Worm (Caenorhabditis elegans) whole organism, late embryonic: ENCODE data around the gene bath-46.

Source experiments
- F13H6.1 ChIP-seq: sonication (generic microtip); optimal IDR thresholded peaks from 2 replicates; lab custom pipeline; 2016; ENCODE audit warnings: missing genetic modification characterization, missing compliant biosample characterization
- T23F11.4 ChIP-seq: fragments of 200-800 bp; sonication (Bioruptor generic); optimal IDR thresholded peaks from 2 replicates; lab custom pipeline; 2018; ENCODE audit warnings: mild to moderate bottlenecking, missing genetic modification characterization, missing compliant biosample characterization
- ama-1 ChIP-seq: fragments of 150-350 bp; optimal IDR thresholded peaks from 2 replicates; lab custom pipeline; 2014
- ceh-6 ChIP-seq: fragments of 200-800 bp; sonication (Bioruptor generic); optimal IDR thresholded peaks from 2 replicates; lab custom pipeline; 2018; ENCODE audit warnings: mild to moderate bottlenecking, missing genetic modification characterization, missing compliant biosample characterization
- lin-11 ChIP-seq: fragments of 200-800 bp; sonication (Bioruptor generic); optimal IDR thresholded peaks from 2 replicates; lab custom pipeline; 2018; ENCODE audit warnings: mild to moderate bottlenecking, missing genetic modification characterization, missing compliant biosample characterization
- nhr-11 ChIP-seq: fragments of 150-350 bp; optimal IDR thresholded peaks from 2 replicates; lab custom pipeline; 2014; ENCODE audit warnings: missing biosample characterization, missing genetic modification characterization
- pag-3 ChIP-seq: sonication (generic microtip); optimal IDR thresholded peaks from 2 replicates; lab custom pipeline; 2016; ENCODE audit warnings: missing compliant biosample characterization, missing genetic modification characterization, borderline replicate concordance
- sdc-2 ChIP-seq: sonication (generic microtip); optimal IDR thresholded peaks from 2 replicates; lab custom pipeline; 2016; ENCODE audit warnings: missing genotype, missing genetic modification characterization, missing compliant biosample characterization
- tbx-2 ChIP-seq: sonication (generic microtip); optimal IDR thresholded peaks from 2 replicates; lab custom pipeline; 2016; ENCODE audit warnings: missing genetic modification characterization, missing compliant biosample characterization
- unc-3 ChIP-seq, 2 experiments: fragments of 200-800 bp in 1 of 2; sonication (Bioruptor generic) in 1 of 2; sonication (generic microtip) in 1 of 2; conservative IDR thresholded peaks in 1 of 2; optimal IDR thresholded peaks in 1 of 2; 2 replicates each; pipeline versions ENCODE4 v1.3.6 to Lab custom; 2016 to 2022; ENCODE audit warnings: missing compliant biosample characterization in 2 of 2, missing genetic modification characterization in 2 of 2, missing genetic modification reagents in 1 of 2
- unc-55 ChIP-seq: sonication (generic microtip); optimal IDR thresholded peaks from 2 replicates; lab custom pipeline; 2017; ENCODE audit warnings: missing biosample characterization, missing genetic modification reagents, missing genetic modification characterization

DNA sequence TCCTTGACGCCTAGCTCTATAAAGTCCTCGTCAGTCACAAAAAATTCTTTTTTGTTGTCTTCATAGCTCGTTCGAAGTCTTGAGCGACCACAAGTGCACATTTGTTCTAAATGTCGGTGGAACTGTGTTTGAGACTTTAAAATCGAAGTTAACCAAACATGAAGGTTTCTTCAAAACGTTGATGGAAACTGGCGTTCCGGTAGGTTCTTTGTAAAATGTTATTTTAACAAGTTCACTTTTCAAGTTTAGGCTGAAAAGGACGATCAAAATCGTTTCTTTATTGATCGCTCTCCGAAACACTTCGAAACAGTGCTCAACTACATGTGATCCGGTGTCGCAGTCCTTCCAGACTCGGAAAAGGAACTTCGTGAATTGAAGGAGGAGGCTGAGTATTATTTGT is 26.9 kb downstream of the bath-46 start, which contains the start of gene fbxa-160:
- TF ChIP-seq unc-55 (no peak), ama-1 (no peak), F13H6.1 (tag; lab: Kevin White, UChicago) (no peak), T23F11.4 (GFP tag; lab: Kevin White, UChicago) (no peak), nhr-11 (tag; lab: Kevin White, UChicago) (no peak), ceh-6 (GFP tag; lab: Kevin White, UChicago) (no peak), lin-11 (no peak), unc-3 (GFP tag; conservative IDR thresholded peaks at IDR 0.05; lab: Robert Waterston, UW) (no peak), unc-3 (tag; optimal IDR thresholded peaks at IDR 0.05; lab: Kevin White, UChicago) (no peak), pag-3 (tag; lab: Kevin White, UChicago) (no peak), tbx-2 (tag; lab: Kevin White, UChicago) (no peak), sdc-2 (tag; lab: Kevin White, UChicago) (no peak)
